Fruit fly (Drosophila melanogaster) whole organism, embryonic: ENCODE results near the gene CG2691.

Experiments
- ATbp ChIP-seq: fragments of 200-800 bp; sonication (Bioruptor generic); optimal IDR thresholded peaks from 2 replicates; lab custom pipeline; 2017; ENCODE audit warnings: missing biosample characterization, mild to moderate bottlenecking, missing genetic modification characterization, missing genetic modification reagents
- Adf1 ChIP-seq: fragments of 200-800 bp; sonication (Bioruptor generic); IDR thresholded peaks from 2 replicates; pipeline ENCODE4 v1.3.6; 2022; ENCODE audit warnings: missing biosample characterization, missing genetic modification characterization
- BEAF-32 ChIP-seq: fragments of 200-800 bp; sonication (Bioruptor generic); optimal IDR thresholded peaks from 3 replicates; lab custom pipeline; 2017; ENCODE audit warnings: missing biosample characterization, missing genetic modification characterization, mild to moderate bottlenecking, moderate library complexity, missing genetic modification reagents
- CG13624 ChIP-seq: fragments of 200-800 bp; sonication (Bioruptor generic); optimal IDR thresholded peaks from 2 replicates; lab custom pipeline; 2016; ENCODE audit warnings: missing biosample characterization, missing genetic modification characterization
- CG13775 ChIP-seq: fragments of 200-800 bp; sonication (Bioruptor generic); optimal IDR thresholded peaks from 3 replicates; lab custom pipeline; 2017; ENCODE audit warnings: missing biosample characterization, mild to moderate bottlenecking, missing genetic modification characterization
- CG14050 ChIP-seq: fragments of 200-800 bp; sonication (Bioruptor generic); IDR thresholded peaks from 3 replicates; pipeline ENCODE4 v1.3.6; 2022; ENCODE audit warnings: missing biosample characterization, missing genetic modification characterization
- CG16779 ChIP-seq: fragments of 200-800 bp; sonication (Bioruptor generic); IDR thresholded peaks from 2 replicates; pipeline ENCODE4 v1.3.6; 2022; ENCODE audit warnings: missing biosample characterization, missing genetic modification characterization
- CG17328 ChIP-seq: fragments of 200-800 bp; sonication (Bioruptor generic); IDR thresholded peaks from 2 replicates; pipeline ENCODE4 v1.3.6; 2022; ENCODE audit warnings: missing biosample characterization, missing genetic modification characterization
- CG2116 ChIP-seq: fragments of 200-800 bp; sonication (Bioruptor generic); optimal IDR thresholded peaks from 3 replicates; lab custom pipeline; 2018; ENCODE audit warnings: missing biosample characterization, mild to moderate bottlenecking, missing genetic modification characterization
- CG30431 ChIP-seq: fragments of 200-800 bp; sonication (Bioruptor generic); optimal IDR thresholded peaks from 2 replicates; lab custom pipeline; 2017; ENCODE audit warnings: missing biosample characterization, missing genetic modification characterization
- CG31441 ChIP-seq: fragments of 200-800 bp; sonication (Bioruptor generic); IDR thresholded peaks from 2 replicates; pipeline ENCODE4 v1.3.6; 2022; ENCODE audit warnings: missing biosample characterization, missing genetic modification characterization
- CG33557 ChIP-seq: fragments of 200-800 bp; sonication (Bioruptor generic); optimal IDR thresholded peaks from 2 replicates; lab custom pipeline; 2019; ENCODE audit warnings: missing biosample characterization, mild to moderate bottlenecking, missing genetic modification characterization, moderate library complexity
- CG3726 ChIP-seq: fragments of 200-800 bp; sonication (Bioruptor generic); IDR thresholded peaks from 3 replicates; pipeline ENCODE4, ENCODE4 v1.3.6; 2022; ENCODE audit warnings: missing biosample characterization, missing genetic modification characterization
- CG3847 ChIP-seq: fragments of 200-800 bp; sonication (Bioruptor generic); IDR thresholded peaks from 2 replicates; pipeline ENCODE4 v1.3.6; 2022; ENCODE audit warnings: missing biosample characterization, missing genetic modification characterization
- CG7987 ChIP-seq: fragments of 200-800 bp; sonication (Bioruptor generic); optimal IDR thresholded peaks from 2 replicates; lab custom pipeline; 2018; ENCODE audit warnings: missing biosample characterization, mild to moderate bottlenecking, missing genetic modification characterization, moderate library complexity
- CG9437 ChIP-seq: fragments of 200-800 bp; sonication (Bioruptor generic); optimal IDR thresholded peaks from 2 replicates; lab custom pipeline; 2018; ENCODE audit warnings: missing biosample characterization, mild to moderate bottlenecking, missing genetic modification characterization
- CTCF ChIP-seq: fragments of 200-800 bp; sonication (Bioruptor generic); optimal IDR thresholded peaks from 2 replicates; lab custom pipeline; 2017; ENCODE audit warnings: missing biosample characterization, mild to moderate bottlenecking, missing genetic modification characterization, moderate library complexity
- CrebB ChIP-seq: fragments of 200-800 bp; sonication (Bioruptor generic); optimal IDR thresholded peaks from 3 replicates; lab custom pipeline; 2018; ENCODE audit warnings: missing biosample characterization, mild to moderate bottlenecking, missing genetic modification characterization
- D ChIP-seq, 2 experiments: fragments of 200-800 bp in 1 of 2; fragments of >200 bp in 1 of 2; sonication (Bioruptor generic) in 1 of 2; optimal IDR thresholded peaks; 2 replicates in 1 of 2; 3 replicates in 1 of 2; lab custom pipeline; 2017; ENCODE audit warnings: mild to moderate bottlenecking in 1 of 2, missing biosample characterization in 1 of 2, missing genetic modification characterization in 1 of 2, missing genetic modification reagents in 1 of 2
- Dip2 ChIP-seq: fragments of 200-800 bp; sonication (Bioruptor generic); IDR thresholded peaks from 2 replicates; pipeline ENCODE4 v1.3.6; 2022; ENCODE audit warnings: missing biosample characterization, missing genetic modification characterization
- Doc2 ChIP-seq: fragments of 200-800 bp; sonication (Bioruptor generic); IDR thresholded peaks from 2 replicates; pipeline ENCODE4 v1.3.6; 2022; ENCODE audit warnings: missing biosample characterization, missing genetic modification characterization
- Jarid2 ChIP-seq: fragments of 200-800 bp; sonication (Bioruptor generic); optimal IDR thresholded peaks from 3 replicates; lab custom pipeline; 2017; ENCODE audit warnings: mild to moderate bottlenecking, missing biosample characterization, missing genetic modification reagents, missing genetic modification characterization
- Lim3 ChIP-seq: fragments of 200-800 bp; sonication (Bioruptor generic); IDR thresholded peaks from 2 replicates; pipeline ENCODE4 v1.3.6; 2022; ENCODE audit warnings: missing biosample characterization, missing genetic modification characterization
- Lpt ChIP-seq: fragments of >200 bp; optimal IDR thresholded peaks from 2 replicates; lab custom pipeline; 2018; ENCODE audit warnings: missing biosample characterization, missing genetic modification characterization
- Oli ChIP-seq: fragments of 200-800 bp; sonication (Bioruptor generic); optimal IDR thresholded peaks from 2 replicates; lab custom pipeline; 2018; ENCODE audit warnings: missing biosample characterization, mild to moderate bottlenecking, missing genetic modification characterization, moderate library complexity
- Rfx ChIP-seq: fragments of 200-800 bp; sonication (Bioruptor generic); IDR thresholded peaks from 2 replicates; pipeline ENCODE4 v1.3.6; 2022; ENCODE audit warnings: missing biosample characterization, missing genetic modification characterization
- Side ChIP-seq: fragments of 200-800 bp; sonication (Bioruptor generic); optimal IDR thresholded peaks from 2 replicates; lab custom pipeline; 2016; ENCODE audit warnings: missing biosample characterization, missing genetic modification characterization
- Sox100B ChIP-seq: fragments of 200-800 bp; sonication (Bioruptor generic); optimal IDR thresholded peaks from 3 replicates; lab custom pipeline; 2018; ENCODE audit warnings: missing biosample characterization, mild to moderate bottlenecking, missing genetic modification characterization
- Ssrp ChIP-seq: fragments of 200-800 bp; sonication (Bioruptor generic); optimal IDR thresholded peaks from 2 replicates; lab custom pipeline; 2018; ENCODE audit warnings: missing biosample characterization, mild to moderate bottlenecking, missing genetic modification characterization, moderate library complexity
- Stat92E ChIP-seq, 3 experiments: fragments of >200 bp in 2 of 3; fragments of 200-800 bp in 1 of 3; sonication (Bioruptor generic) in 1 of 3; optimal IDR thresholded peaks; 2 replicates each; lab custom pipeline; 2017 to 2019; ENCODE audit warnings: missing biosample characterization in 3 of 3, missing genetic modification characterization in 3 of 3, mild to moderate bottlenecking in 1 of 3, moderate library complexity in 1 of 3
- ab ChIP-seq: fragments of 200-800 bp; sonication (Bioruptor generic); optimal IDR thresholded peaks from 2 replicates; lab custom pipeline; 2016; ENCODE audit warnings: missing biosample characterization, missing genetic modification characterization
- bowl ChIP-seq: fragments of 200-800 bp; sonication (Bioruptor generic); IDR thresholded peaks from 2 replicates; pipeline ENCODE4 v1.3.6; 2022; ENCODE audit warnings: missing biosample characterization, missing genetic modification characterization
- cad ChIP-seq: fragments of >200 bp; optimal IDR thresholded peaks from 2 replicates; lab custom pipeline; 2017; ENCODE audit warnings: missing biosample characterization, missing genetic modification characterization
- corto ChIP-seq: fragments of 200-800 bp; sonication (Bioruptor generic); optimal IDR thresholded peaks from 2 replicates; lab custom pipeline; 2016; ENCODE audit warnings: missing biosample characterization, mild to moderate bottlenecking, missing genetic modification characterization, moderate library complexity
- crol ChIP-seq: fragments of 200-800 bp; sonication (Bioruptor generic); IDR thresholded peaks from 2 replicates; pipeline ENCODE4 v1.3.6; 2022; ENCODE audit warnings: missing biosample characterization, missing genetic modification characterization
- dmrt11E ChIP-seq: fragments of 200-800 bp; sonication (Bioruptor generic); optimal IDR thresholded peaks from 3 replicates; lab custom pipeline; 2018; ENCODE audit warnings: missing biosample characterization, mild to moderate bottlenecking, missing genetic modification characterization, moderate library complexity
- ind ChIP-seq: fragments of 200-800 bp; sonication (Bioruptor generic); optimal IDR thresholded peaks from 3 replicates; lab custom pipeline; 2016; ENCODE audit warnings: missing biosample characterization, missing genetic modification characterization
- jumu ChIP-seq: fragments of 200-800 bp; sonication (Bioruptor generic); optimal IDR thresholded peaks from 3 replicates; lab custom pipeline; 2016; ENCODE audit warnings: missing biosample characterization, missing genetic modification characterization
- ken ChIP-seq: fragments of 200-800 bp; sonication (Bioruptor generic); IDR thresholded peaks from 3 replicates; pipeline ENCODE4 v1.3.6; 2022; ENCODE audit warnings: missing biosample characterization, missing genetic modification characterization
- lmd ChIP-seq: fragments of 200-800 bp; sonication (Bioruptor generic); IDR thresholded peaks from 2 replicates; pipeline ENCODE4 v1.3.6; 2022; ENCODE audit warnings: missing biosample characterization, missing genetic modification characterization
- maf-S ChIP-seq: fragments of 200-800 bp; sonication (Bioruptor generic); optimal IDR thresholded peaks from 2 replicates; lab custom pipeline; 2016; ENCODE audit warnings: missing biosample characterization, missing genetic modification characterization
- nmo ChIP-seq: fragments of 200-800 bp; sonication (Bioruptor generic); optimal IDR thresholded peaks from 2 replicates; lab custom pipeline; 2018; ENCODE audit warnings: missing biosample characterization, mild to moderate bottlenecking, missing genetic modification characterization, moderate library complexity
- oc ChIP-seq: fragments of 200-800 bp; sonication (Bioruptor generic); optimal IDR thresholded peaks from 2 replicates; lab custom pipeline; 2018; ENCODE audit warnings: missing biosample characterization, mild to moderate bottlenecking, missing genetic modification characterization, moderate library complexity
- odd ChIP-seq: fragments of 200-800 bp; sonication (Bioruptor generic); optimal IDR thresholded peaks from 2 replicates; lab custom pipeline; 2017; ENCODE audit warnings: missing biosample characterization, mild to moderate bottlenecking, missing genetic modification characterization
- org-1 ChIP-seq: fragments of 200-800 bp; sonication (Bioruptor generic); optimal IDR thresholded peaks from 2 replicates; lab custom pipeline; 2017; ENCODE audit warnings: missing biosample characterization, missing genetic modification characterization
- pita ChIP-seq: fragments of 200-800 bp; sonication (Bioruptor generic); optimal IDR thresholded peaks from 2 replicates; lab custom pipeline; 2017; ENCODE audit warnings: missing biosample characterization, mild to moderate bottlenecking, missing genetic modification characterization
- pnt ChIP-seq: fragments of 200-800 bp; sonication (Bioruptor generic); optimal IDR thresholded peaks from 3 replicates; lab custom pipeline; 2016; ENCODE audit warnings: missing biosample characterization, missing genetic modification characterization
- ro ChIP-seq: fragments of 200-800 bp; sonication (Bioruptor generic); IDR thresholded peaks from 2 replicates; pipeline ENCODE4 v1.3.6; 2022; ENCODE audit warnings: missing biosample characterization, missing genetic modification characterization
- sr ChIP-seq: fragments of 200-800 bp; sonication (Bioruptor generic); IDR thresholded peaks from 3 replicates; pipeline ENCODE4 v1.3.6; 2022; ENCODE audit warnings: missing biosample characterization, missing genetic modification characterization
- stwl ChIP-seq: fragments of 200-800 bp; sonication (Bioruptor generic); optimal IDR thresholded peaks from 3 replicates; lab custom pipeline; 2018; ENCODE audit warnings: missing biosample characterization, mild to moderate bottlenecking, missing genetic modification characterization, moderate library complexity
- trh ChIP-seq: fragments of 200-800 bp; sonication (Bioruptor generic); optimal IDR thresholded peaks from 2 replicates; lab custom pipeline; 2016; ENCODE audit warnings: missing biosample characterization, missing genetic modification characterization
- z ChIP-seq: fragments of 200-800 bp; sonication (Bioruptor generic); IDR thresholded peaks from 3 replicates; pipeline ENCODE4 v1.3.6; 2022; ENCODE audit warnings: missing biosample characterization, missing genetic modification characterization

CG2691 gene

DNA sequence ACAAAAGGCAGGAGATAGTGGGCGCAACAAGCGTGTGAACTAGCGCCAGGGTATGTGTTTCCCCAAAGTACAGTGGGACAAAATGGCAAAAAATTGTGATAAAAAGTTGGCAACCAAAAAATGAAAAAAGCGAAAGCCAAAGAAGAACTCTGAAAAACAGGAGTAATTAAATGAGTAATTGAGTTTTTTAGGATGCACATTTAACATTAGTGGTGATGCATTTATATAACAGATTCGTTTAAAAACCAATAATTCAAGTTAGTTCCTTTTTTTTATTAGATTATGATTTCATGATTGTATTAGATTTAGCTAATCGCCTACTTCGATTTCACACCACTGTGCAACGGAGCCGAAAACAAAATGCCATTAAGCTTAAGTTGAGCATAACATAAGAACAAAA lies 51.8 kb downstream of the CG2691 start (continued):
- TF ChIP-seq CG33557 (no peak), dmrt11E (tag; lab: Kevin White, UChicago) (peak; percentile 53), Dip2 (GFP tag; lab: Robert Waterston, UW) (no peak), CG7987 (GFP tag; lab: Kevin White, UChicago) (no peak), oc (tag; lab: Kevin White, UChicago) (no peak), Lim3 (no peak), ken (0 out of 3 replicates have a peak, but pooled peaks have one; percentile 8), crol (GFP tag; lab: Robert Waterston, UW) (no peak), sr (GFP tag; lab: Robert Waterston, UW) (no peak), Jarid2 (peak; percentile 7), CG3726 (no peak), pita (GFP tag; lab: Kevin White, UChicago) (no peak), CG16779 (GFP tag; lab: Robert Waterston, UW) (no peak), Rfx (GFP tag; lab: Robert Waterston, UW) (peak; percentile 48), trh (GFP tag; lab: Kevin White, UChicago) (no peak), Ssrp (tag; lab: Kevin White, UChicago) (peak; percentile 68), jumu (GFP tag; lab: Kevin White, UChicago) (peak; percentile 45), ab (GFP tag; lab: Kevin White, UChicago) (no peak), Sox100B (GFP tag; lab: Kevin White, UChicago) (peak; percentile 58), CrebB (tag; lab: Kevin White, UChicago) (no peak), cad (GFP tag; lab: Kevin White, UChicago) (no peak), nmo (GFP tag; lab: Kevin White, UChicago) (peak; percentile 73), lmd (GFP tag; lab: Robert Waterston, UW) (peak; percentile 54), CG31441 (GFP tag; lab: Robert Waterston, UW) (peak; percentile 72), z (GFP tag; lab: Robert Waterston, UW) (no peak), Lpt (GFP tag; lab: Kevin White, UChicago) (no peak), Doc2 (GFP tag; lab: Robert Waterston, UW) (no peak), ind (GFP tag; lab: Kevin White, UChicago) (peak; percentile 49), Stat92E (GFP tag; optimal IDR thresholded peaks at IDR 0.05; lab: Kevin White, UChicago) (no peak), stwl (tag; lab: Kevin White, UChicago) (no peak), corto (no peak), CG13775 (peak; percentile 20), CG9437 (GFP tag; lab: Kevin White, UChicago) (peak; percentile 45), CG2116 (GFP tag; lab: Kevin White, UChicago) (no peak), Adf1 (GFP tag; lab: Robert Waterston, UW) (no peak), CG30431 (peak; percentile 25), ro (GFP tag; lab: Robert Waterston, UW) (no peak), D (optimal IDR thresholded peaks at IDR 0.05; lab: Kevin White, UChicago) (no peak), D (GFP tag; optimal IDR thresholded peaks at IDR 0.05; lab: Kevin White, UChicago) (peak; percentile 71), CTCF (no peak), pnt (GFP tag; lab: Kevin White, UChicago) (peak; percentile 42), BEAF-32 (GFP tag; lab: Kevin White, UChicago) (no peak), ATbp (GFP tag; lab: Kevin White, UChicago) (peak; percentile 48), Side (GFP tag; lab: Kevin White, UChicago) (peak; percentile 17), CG17328 (GFP tag; lab: Robert Waterston, UW) (peak; percentile 34; the same call in 1 of the 2 replicates), bowl (GFP tag; lab: Robert Waterston, UW) (no peak), odd (GFP tag; lab: Kevin White, UChicago) (peak; percentile 1), CG3847 (GFP tag; lab: Robert Waterston, UW) (peak; percentile 32; the same call in 1 of the 2 replicates), CG14050 (GFP tag; lab: Robert Waterston, UW) (no peak), maf-S (GFP tag; lab: Kevin White, UChicago) (peak; percentile 8), CG13624 (no peak), org-1 (GFP tag; lab: Kevin White, UChicago) (peak; percentile 58), Oli (peak; percentile 77)
